Worm (Caenorhabditis elegans) whole organism, L4 larva: ENCODE measurements around the gene ZK488.6.

Source experiments
- fos-1 ChIP-seq: fragments of 150-350 bp; optimal IDR thresholded peaks from 2 replicates; lab custom pipeline; 2014; ENCODE audit warnings: missing biosample characterization, missing genetic modification characterization
- lin-39 ChIP-seq: fragments of 150-350 bp; optimal IDR thresholded peaks from 2 replicates; lab custom pipeline; 2014; ENCODE audit warnings: missing biosample characterization, missing genetic modification reagents, missing genetic modification characterization
- nhr-6 ChIP-seq: fragments of 150-350 bp; optimal IDR thresholded peaks from 2 replicates; lab custom pipeline; 2014; ENCODE audit warnings: missing biosample characterization, missing genetic modification characterization

DNA sequence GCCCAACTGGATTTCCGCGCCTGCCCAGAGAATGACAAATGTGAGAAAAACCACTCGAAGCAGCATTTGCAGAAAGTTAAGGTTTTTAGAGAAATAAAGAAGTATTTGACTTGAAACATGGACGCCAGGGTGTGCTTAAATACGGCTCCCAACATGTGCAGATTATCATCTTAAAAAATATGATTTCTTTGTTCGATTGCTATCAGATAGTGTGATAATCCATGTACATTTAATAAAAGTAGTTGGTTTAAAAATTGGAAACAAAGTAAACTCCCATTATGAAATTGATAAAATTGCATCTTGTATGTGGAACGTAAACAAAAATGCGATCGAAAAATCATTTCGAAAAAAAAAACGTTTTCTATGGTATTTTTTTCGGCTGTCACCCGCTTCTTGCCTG lies 37.3 kb downstream of the ZK488.6 start, which contains the start of gene F48G7.8:
- TF ChIP-seq nhr-6 (tag; lab: Kevin White, UChicago): no peak
- TF ChIP-seq fos-1 (tag; lab: Kevin White, UChicago): no peak
- TF ChIP-seq lin-39 (tag; lab: Kevin White, UChicago): no peak
